Worm (Caenorhabditis elegans): ENCODE measurements around the gene cpsf-1.

The cpsf-1 gene

ce11 chrIV:2032946-2033411 is at the start of gene cpsf-1:
cpsf-1 (minus strand) TSS chrIV:2032996.
- peak; percentile 96 for TF ChIP-seq unc-55 (GFP tag; optimal IDR thresholded peaks at IDR 0.05)
- peak; percentile 48 for TF ChIP-seq nhr-77 (tag; optimal IDR thresholded peaks at IDR 0.05)
- TF ChIP-seq skn-1 (tag; optimal IDR thresholded peaks at IDR 0.05) = no peak
- TF ChIP-seq C34F6.9 (tag; optimal IDR thresholded peaks at IDR 0.05) = peak; percentile 90
- peak; percentile 76 for TF ChIP-seq F13H6.1 (tag; optimal IDR thresholded peaks at IDR 0.05)
- TF ChIP-seq sem-4 (tag; optimal IDR thresholded peaks at IDR 0.05) = peak; percentile 75
- no peak for TF ChIP-seq R02D3.7 (tag; optimal IDR thresholded peaks at IDR 0.05)
- TF ChIP-seq crh-2 (tag; optimal IDR thresholded peaks at IDR 0.05) = peak; percentile 87
- TF ChIP-seq nhr-10 (tag; optimal IDR thresholded peaks at IDR 0.05) = no peak
- TF ChIP-seq blmp-1 (tag; optimal IDR thresholded peaks at IDR 0.05; ENCODE audit: insufficient read depth) = no peak
- peak; percentile 9 for TF ChIP-seq zag-1 (tag; optimal IDR thresholded peaks at IDR 0.05)
- TF ChIP-seq ztf-1 (GFP tag; conservative IDR thresholded peaks at IDR 0.05) = no peak
- peak; percentile 42 for TF ChIP-seq egl-27 (tag; optimal IDR thresholded peaks at IDR 0.05)
- TF ChIP-seq fos-1 (tag; optimal IDR thresholded peaks at IDR 0.05) = peak; percentile 76
- TF ChIP-seq nhr-21 (tag; optimal IDR thresholded peaks at IDR 0.05) = peak; percentile 63
- TF ChIP-seq lsy-2 (tag; optimal IDR thresholded peaks at IDR 0.05) = peak; percentile 74 to 88
- peak; percentile 59 for TF ChIP-seq nhr-6 (tag; optimal IDR thresholded peaks at IDR 0.05)
- peak; percentile 93 for TF ChIP-seq lin-13 (GFP tag; optimal IDR thresholded peaks at IDR 0.05)
- TF ChIP-seq sma-3 (GFP tag; optimal IDR thresholded peaks at IDR 0.05) = peak; percentile 87
- peak; percentile 88 for TF ChIP-seq nhr-129 (tag; optimal IDR thresholded peaks at IDR 0.05)
- TF ChIP-seq lin-11 (tag; optimal IDR thresholded peaks at IDR 0.05) = peak; percentile 54
- TF ChIP-seq gmeb-1 (tag; optimal IDR thresholded peaks at IDR 0.05) = peak; percentile 82

ce11 chrIV:2080340-2080739 is 47.5 kb upstream of the cpsf-1 start:
- no peak for TF ChIP-seq lin-13 (GFP tag; optimal IDR thresholded peaks at IDR 0.05)
- TF ChIP-seq alr-1 (tag; optimal IDR thresholded peaks at IDR 0.05) = no peak
- TF ChIP-seq ztf-4 (tag; optimal IDR thresholded peaks at IDR 0.05) = no peak
- no peak for TF ChIP-seq lin-11 (tag; optimal IDR thresholded peaks at IDR 0.05)
- no peak for TF ChIP-seq C34F6.9 (tag; optimal IDR thresholded peaks at IDR 0.05)
- no peak for TF ChIP-seq mdl-1 (tag; optimal IDR thresholded peaks at IDR 0.05)
- no peak for TF ChIP-seq blmp-1 (tag; optimal IDR thresholded peaks at IDR 0.05; ENCODE audit: insufficient read depth)
- TF ChIP-seq nhr-11 (tag; optimal IDR thresholded peaks at IDR 0.05) = no peak
- no peak for TF ChIP-seq lin-39 (tag; optimal IDR thresholded peaks at IDR 0.05)
- TF ChIP-seq lsy-2 (tag; optimal IDR thresholded peaks at IDR 0.05) = no peak
- no peak for TF ChIP-seq aly-2 (tag; optimal IDR thresholded peaks at IDR 0.05)
- TF ChIP-seq elt-3 (tag; optimal IDR thresholded peaks at IDR 0.05) = no peak
- TF ChIP-seq Y55F3AM.14 (GFP tag; optimal IDR thresholded peaks at IDR 0.05) = no peak

- TF ChIP-seq lsy-2 (tag; optimal IDR thresholded peaks at IDR 0.05) (peak in 1 of 2 experiments; percentile 10), ztf-11 (tag; optimal IDR thresholded peaks at IDR 0.05) (no peak), sma-9 (GFP tag; optimal IDR thresholded peaks at IDR 0.05) (no peak), sma-9 (tag; optimal IDR thresholded peaks at IDR 0.05) (no peak), sem-4 (tag; optimal IDR thresholded peaks at IDR 0.05) (no peak), lin-13 (GFP tag; optimal IDR thresholded peaks at IDR 0.05) (no peak)
Observed at ce11 chrIV:2077159-2077835, 44.5 kb upstream of the cpsf-1 start.

- TF ChIP-seq nhr-25 (tag; optimal IDR thresholded peaks at IDR 0.05) = no peak
- no peak for TF ChIP-seq nhr-6 (tag; optimal IDR thresholded peaks at IDR 0.05)
- no peak for TF ChIP-seq ztf-4 (tag; optimal IDR thresholded peaks at IDR 0.05)
- no peak for TF ChIP-seq snpc-4 (tag; optimal IDR thresholded peaks at IDR 0.05)
- TF ChIP-seq fos-1 (tag; optimal IDR thresholded peaks at IDR 0.05) = no peak
- TF ChIP-seq nhr-12 (tag; optimal IDR thresholded peaks at IDR 0.05) = no peak
- no peak for TF ChIP-seq ztf-1 (GFP tag; conservative IDR thresholded peaks at IDR 0.05)
- no peak for TF ChIP-seq mbf-1 (tag; optimal IDR thresholded peaks at IDR 0.05)
- TF ChIP-seq R02D3.7 (tag; optimal IDR thresholded peaks at IDR 0.05) = no peak
- no peak for TF ChIP-seq mdl-1 (tag; optimal IDR thresholded peaks at IDR 0.05)
- no peak for TF ChIP-seq ama-1 (optimal IDR thresholded peaks at IDR 0.05)
- no peak for TF ChIP-seq peb-1 (tag; optimal IDR thresholded peaks at IDR 0.05)
- TF ChIP-seq ztf-11 (tag; optimal IDR thresholded peaks at IDR 0.05) = no peak
- no peak for TF ChIP-seq crh-2 (tag; optimal IDR thresholded peaks at IDR 0.05)
- no peak for TF ChIP-seq skn-1 (tag; optimal IDR thresholded peaks at IDR 0.05)
- no peak for TF ChIP-seq elt-1 (tag; optimal IDR thresholded peaks at IDR 0.05)
- no peak for TF ChIP-seq F13H6.1 (tag; optimal IDR thresholded peaks at IDR 0.05)
- TF ChIP-seq Y55F3AM.14 (GFP tag; optimal IDR thresholded peaks at IDR 0.05) = no peak
Observed at ce11 chrIV:2065895-2066294, 33.1 kb upstream of the cpsf-1 start, which contains the start of gene arrd-26. arrd-26 (plus strand) TSS chrIV:2066195.
